Worm (Caenorhabditis elegans) whole organism, L3 larva: ENCODE data around the gene F47C12.7.

Source experiments
- jun-1 ChIP-seq: fragments of 150-350 bp; optimal IDR thresholded peaks from 2 replicates; lab custom pipeline; 2014; ENCODE audit warnings: missing biosample characterization, missing genetic modification reagents, missing genetic modification characterization
- nfya-1 ChIP-seq: sonication (generic microtip); optimal IDR thresholded peaks from 2 replicates; lab custom pipeline; 2017; ENCODE audit warnings: missing genetic modification characterization, mild to moderate bottlenecking, missing compliant biosample characterization, antibody characterized with exemption, moderate library complexity; ENCODE audit not compliant: insufficient read depth
- nhr-28 ChIP-seq: fragments of 150-350 bp; optimal IDR thresholded peaks from 2 replicates; lab custom pipeline; 2014; ENCODE audit warnings: missing biosample characterization, missing genetic modification characterization
- snpc-4 ChIP-seq: fragments of 150-350 bp; optimal IDR thresholded peaks from 2 replicates; lab custom pipeline; 2014; ENCODE audit warnings: missing biosample characterization, missing genetic modification characterization
- unc-39 ChIP-seq: sonication (generic microtip); optimal IDR thresholded peaks from 4 replicates; lab custom pipeline; 2017; ENCODE audit warnings: missing biosample characterization, missing genetic modification characterization

- TF ChIP-seq nhr-28 (tag; lab: Kevin White, UChicago) (no peak), snpc-4 (tag; lab: Kevin White, UChicago) (no peak), nfya-1 (tag; lab: Kevin White, UChicago) (no peak), unc-39 (tag; lab: Kevin White, UChicago) (no peak), jun-1 (no peak)
These were observed 17.2 kb downstream of the F47C12.7 start, which contains the start of gene srh-220 for ce11 chrIV:3977965-3978523.
